Fruit fly (Drosophila melanogaster) whole organism: ENCODE data around the gene CG15211.
A peak's percentile ranks its signal among the peaks of the same experiment; 100 is the strongest.

Experiments used
- CG8478 ChIP-seq: fragments of >200 bp; optimal IDR thresholded peaks from 2 replicates; lab custom pipeline; 2018; ENCODE audit warnings: inconsistent platforms
- Dll ChIP-seq: fragments of >200 bp; optimal IDR thresholded peaks from 2 replicates; lab custom pipeline; 2017
- EcR ChIP-seq, 2 experiments: fragments of >200 bp; optimal IDR thresholded peaks; 2 replicates each; lab custom pipeline; 2017; ENCODE audit warnings: missing biosample characterization in 2 of 2, missing genetic modification characterization in 2 of 2, missing genetic modification reagents in 2 of 2
- pan ChIP-seq: fragments of >200 bp; optimal IDR thresholded peaks from 2 replicates; lab custom pipeline; 2017
- psq ChIP-seq: fragments of >200 bp; optimal IDR thresholded peaks from 2 replicates; lab custom pipeline; 2017
- usp ChIP-seq: fragments of >200 bp; optimal IDR thresholded peaks from 2 replicates; lab custom pipeline; 2017; ENCODE audit warnings: missing biosample characterization, missing genetic modification characterization, mixed read lengths

Gene CG15211

DNA sequence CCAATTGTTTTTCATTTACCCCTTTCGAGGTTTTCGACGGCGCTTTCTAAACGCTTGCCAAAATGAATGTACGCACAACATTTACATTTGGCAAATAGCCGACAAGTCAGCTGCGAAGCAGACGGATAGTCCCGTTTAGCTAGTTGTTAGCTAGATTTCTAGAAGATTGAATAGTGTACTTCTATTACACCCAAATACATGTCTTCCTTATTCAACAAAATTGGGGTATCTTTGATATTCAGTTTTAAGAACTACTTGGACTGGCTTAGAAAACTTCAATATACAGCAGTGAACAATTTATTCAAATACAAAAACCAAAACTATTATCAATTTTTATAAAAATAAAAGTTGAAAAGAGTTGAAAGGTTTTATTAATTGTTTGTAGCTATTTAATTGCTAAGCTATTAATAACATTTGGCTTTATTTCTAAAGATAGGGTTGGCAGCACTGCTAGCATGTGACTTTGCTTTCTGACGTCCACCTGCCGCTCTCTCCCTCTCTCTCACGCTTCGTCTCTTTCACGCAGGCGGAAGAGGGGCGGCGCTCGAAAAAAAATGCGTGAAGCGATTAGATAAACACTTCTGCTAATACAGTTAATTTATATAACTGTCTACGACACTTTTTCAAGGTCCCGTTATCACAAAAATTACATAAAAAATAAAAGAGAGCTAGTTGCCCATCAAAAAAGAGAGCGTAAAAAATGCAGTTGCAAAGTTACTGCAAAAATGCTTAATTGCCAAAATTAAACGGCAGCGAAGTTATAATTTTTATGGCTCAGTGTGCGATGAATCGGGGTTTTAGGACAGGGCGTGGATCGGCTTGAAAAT, 12.7 kb downstream of the CG15211 start:
- TF ChIP-seq pan (lab: Kevin White, UChicago) (no peak), CG8478 (lab: Kevin White, UChicago) (no peak), Dll (lab: Kevin White, UChicago) (no peak), psq (lab: Kevin White, UChicago) (no peak), EcR (GFP tag; optimal IDR thresholded peaks at IDR 0.05; lab: Kevin White, UChicago) (no peak), usp (no peak)

DNA sequence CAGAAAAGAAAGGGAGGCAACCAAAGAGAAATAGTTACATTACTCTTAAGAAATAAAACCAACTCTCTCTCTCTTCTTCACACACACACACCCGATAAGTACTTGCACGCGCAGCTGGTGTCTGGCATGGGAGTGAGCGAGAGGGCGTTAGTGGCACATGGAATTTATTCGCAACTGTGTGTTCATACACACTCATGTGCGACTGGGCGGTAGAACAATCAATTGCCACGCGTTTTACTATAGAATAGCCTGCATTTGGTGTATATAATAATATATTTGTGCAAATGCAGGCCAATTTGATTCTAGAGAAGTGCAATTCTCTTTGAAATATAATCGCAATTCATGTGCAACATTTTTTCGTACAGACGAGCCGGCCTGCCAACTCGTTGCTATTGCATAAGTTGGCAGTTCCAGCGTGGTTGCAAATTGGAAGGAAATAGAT, 13.6 kb downstream of the CG15211 start:
- no peak for TF ChIP-seq pan (lab: Kevin White, UChicago)
- no peak for TF ChIP-seq Dll (lab: Kevin White, UChicago)
- no peak for TF ChIP-seq usp
- TF ChIP-seq CG8478 (lab: Kevin White, UChicago) = no peak
- no peak for TF ChIP-seq psq (lab: Kevin White, UChicago)
- TF ChIP-seq EcR (GFP tag; optimal IDR thresholded peaks at IDR 0.05; lab: Kevin White, UChicago) = no peak

DNA sequence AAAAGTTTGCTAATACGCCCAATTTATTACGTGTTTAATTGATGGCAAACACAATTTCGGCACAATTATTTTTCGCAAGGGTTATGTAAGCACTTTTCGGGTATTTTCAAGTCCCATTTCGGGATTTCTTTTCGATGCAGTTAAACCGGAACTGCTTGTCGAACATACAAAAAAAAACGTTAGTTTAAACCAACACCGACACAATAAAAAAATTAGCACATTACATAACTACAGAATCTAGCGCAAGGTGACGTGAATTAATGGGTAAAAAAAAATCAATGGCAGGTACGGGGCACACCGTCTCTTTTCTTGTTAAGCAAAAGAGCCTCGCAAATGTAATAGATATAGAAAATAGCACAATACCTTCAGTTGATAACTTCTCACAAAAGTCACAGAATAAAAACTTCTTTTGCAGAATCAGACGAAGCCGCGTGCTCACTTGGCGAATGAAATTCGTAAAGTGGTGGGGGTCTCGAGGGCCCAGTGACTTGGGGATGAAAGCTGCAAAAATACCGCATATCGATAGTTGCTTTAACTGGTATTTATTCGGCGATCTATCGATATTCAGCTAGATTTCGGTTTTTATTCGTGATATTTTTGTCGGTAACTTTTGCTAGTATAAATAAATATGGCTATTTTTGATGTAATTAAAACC, 14.2 kb downstream of the CG15211 start, which contains the start of the genes Ant2 and sesB:
Ant2 (minus strand) TSS at position 465 of the 655 bp plus-strand sequence.
sesB (minus strand) TSS at position 516 of the 655 bp plus-strand sequence.
- TF ChIP-seq EcR (GFP tag; optimal IDR thresholded peaks at IDR 0.05; lab: Kevin White, UChicago) (no peak), psq (lab: Kevin White, UChicago) (no peak), usp (no peak), CG8478 (lab: Kevin White, UChicago) (no peak), pan (lab: Kevin White, UChicago) (no peak), Dll (lab: Kevin White, UChicago) (no peak)

DNA sequence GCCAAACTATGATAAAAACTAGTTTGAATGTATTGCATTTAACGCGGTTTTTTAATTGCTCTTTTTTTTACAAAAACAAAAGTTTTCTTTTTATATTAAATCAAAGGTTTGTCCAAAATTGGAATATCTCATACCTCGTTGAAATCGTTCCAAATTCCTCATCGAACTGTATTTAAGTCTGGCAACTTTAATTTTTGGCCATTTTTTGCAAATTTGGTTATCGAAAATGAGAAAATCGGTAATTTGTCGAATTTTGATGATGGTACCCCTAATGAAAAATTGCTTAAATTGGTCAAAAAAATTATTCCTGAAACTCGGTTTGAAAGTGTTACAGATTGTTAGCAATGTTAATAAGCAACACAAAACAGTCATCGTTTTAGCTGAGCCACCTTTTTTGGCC, 15.0 kb downstream of the CG15211 start:
- no peak for TF ChIP-seq CG8478 (lab: Kevin White, UChicago)
- no peak for TF ChIP-seq Dll (lab: Kevin White, UChicago)
- no peak for TF ChIP-seq psq (lab: Kevin White, UChicago)
- no peak for TF ChIP-seq pan (lab: Kevin White, UChicago)
- no peak for TF ChIP-seq usp
- no peak for TF ChIP-seq EcR (GFP tag; optimal IDR thresholded peaks at IDR 0.05; lab: Kevin White, UChicago)

DNA sequence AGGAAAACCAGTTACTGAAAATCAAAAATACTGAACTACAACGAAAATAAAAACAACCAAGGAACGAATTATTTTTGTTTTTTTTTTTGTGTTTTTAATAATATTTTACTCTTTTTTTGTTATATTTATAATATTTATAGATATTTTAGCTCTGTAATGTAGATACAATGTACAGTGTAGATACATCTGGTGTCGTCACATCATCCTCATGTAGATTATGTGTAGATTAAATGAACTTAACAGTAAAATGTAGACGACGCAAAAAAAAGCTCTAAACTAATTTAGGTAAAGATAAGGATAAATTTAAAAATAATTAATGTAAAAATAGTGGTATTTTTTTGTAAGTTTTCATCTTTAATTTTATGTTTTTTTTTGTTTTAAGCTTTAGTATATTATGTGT, 16.9 kb downstream of the CG15211 start:
- TF ChIP-seq psq (lab: Kevin White, UChicago) (no peak), EcR (GFP tag; optimal IDR thresholded peaks at IDR 0.05; lab: Kevin White, UChicago) (no peak), Dll (lab: Kevin White, UChicago) (no peak), pan (lab: Kevin White, UChicago) (no peak), CG8478 (lab: Kevin White, UChicago) (no peak), usp (no peak)

DNA sequence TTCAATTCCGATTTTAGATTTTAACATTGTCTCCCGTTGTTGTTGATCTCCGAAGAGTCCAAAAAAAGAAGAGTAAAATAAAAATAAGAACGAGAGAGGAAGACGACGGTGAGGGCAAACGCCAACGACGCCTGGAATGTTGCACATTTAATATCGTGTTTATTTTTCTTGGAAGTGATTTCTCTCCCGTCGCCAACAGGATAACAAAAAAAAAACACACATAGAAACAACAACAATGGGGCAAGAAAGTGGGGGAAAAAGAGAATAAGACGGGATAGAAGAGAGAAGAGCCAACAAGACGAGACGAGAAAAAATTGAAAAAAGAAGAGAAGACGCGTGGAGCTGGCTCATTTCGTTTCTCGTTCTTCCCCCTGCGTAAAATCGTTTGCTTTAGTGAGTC, 28.7 kb downstream of the CG15211 start:
- no peak for TF ChIP-seq Dll (lab: Kevin White, UChicago)
- TF ChIP-seq usp = no peak
- no peak for TF ChIP-seq pan (lab: Kevin White, UChicago)
- no peak for TF ChIP-seq EcR (GFP tag; optimal IDR thresholded peaks at IDR 0.05; lab: Kevin White, UChicago)
- TF ChIP-seq CG8478 (lab: Kevin White, UChicago) = no peak
- no peak for TF ChIP-seq psq (lab: Kevin White, UChicago)

DNA sequence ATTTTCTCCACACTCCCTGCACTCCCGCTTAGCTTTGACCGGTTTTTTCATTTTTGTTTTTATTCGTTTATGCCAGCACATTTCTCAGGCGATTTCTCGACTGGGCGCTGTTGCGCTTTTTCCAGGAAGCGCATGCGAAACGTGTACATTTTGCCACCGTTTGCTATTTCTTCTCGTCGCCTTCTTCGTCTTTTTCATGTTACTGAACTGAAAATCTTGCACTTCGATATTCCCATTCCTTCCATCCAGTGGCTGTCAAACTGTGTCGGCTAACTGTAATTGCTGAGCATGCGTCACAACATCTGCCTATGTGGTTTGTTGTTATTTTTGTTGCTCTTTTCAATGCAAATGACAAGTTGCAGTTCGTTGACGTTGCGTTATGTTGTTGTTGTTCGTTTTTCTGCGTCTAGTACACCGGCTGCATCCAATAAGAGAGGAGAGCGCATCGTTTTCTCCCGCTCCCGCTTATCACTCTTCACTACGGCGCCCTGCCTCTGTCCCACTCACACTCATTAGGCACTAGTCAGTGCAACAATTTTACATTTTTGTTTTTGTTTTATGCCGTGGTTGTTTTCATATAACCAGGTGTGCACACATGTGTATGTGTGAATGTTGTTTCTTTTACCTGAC, 29.6 kb downstream of the CG15211 start:
- TF ChIP-seq Dll (lab: Kevin White, UChicago) (no peak), psq (lab: Kevin White, UChicago) (no peak), pan (lab: Kevin White, UChicago) (no peak), EcR (GFP tag; optimal IDR thresholded peaks at IDR 0.05; lab: Kevin White, UChicago) (peak in 1 of 2 experiments; percentile 93)

DNA sequence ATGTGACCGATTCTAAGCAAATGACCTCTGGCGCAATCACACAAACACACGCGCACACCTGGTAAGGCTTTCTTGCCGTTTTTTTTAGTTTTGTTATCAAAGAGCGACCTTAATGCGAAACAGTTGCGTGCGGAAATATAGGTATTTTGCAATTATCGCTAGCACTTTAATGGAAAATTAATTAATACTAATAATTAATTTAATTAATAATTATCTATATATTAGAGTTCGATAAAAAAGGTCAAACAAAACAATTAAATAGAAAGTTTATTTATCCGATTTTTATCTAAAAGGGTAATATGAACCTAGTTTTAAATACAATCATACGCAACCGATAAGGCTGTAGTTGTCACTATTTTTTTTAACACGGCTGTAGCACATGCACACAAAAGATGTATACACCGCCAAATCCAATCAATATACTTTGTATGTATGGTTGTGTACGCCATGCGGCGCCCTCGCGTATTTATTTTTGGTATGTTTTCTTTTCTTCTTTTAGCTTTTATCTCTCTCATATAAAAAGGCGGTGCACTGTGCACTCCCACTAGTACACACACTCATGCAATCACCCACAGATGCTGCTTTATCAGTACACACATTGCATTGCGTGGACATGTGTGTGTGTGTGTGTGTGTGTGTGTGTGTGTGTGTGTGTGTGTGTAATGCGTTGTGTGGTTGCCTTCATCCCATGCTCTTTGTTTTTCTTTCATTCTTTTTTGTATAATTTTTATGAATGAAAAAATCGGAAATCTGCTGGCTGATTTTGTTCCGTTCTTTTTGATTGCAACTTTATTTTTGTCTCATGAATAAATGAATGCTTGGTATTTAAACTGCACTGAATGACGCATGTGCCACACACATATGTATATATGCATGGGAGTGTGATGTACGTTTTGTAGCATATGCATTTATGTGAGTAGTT, 30.4 kb downstream of the CG15211 start:
- TF ChIP-seq pan (lab: Kevin White, UChicago) (no peak), Dll (lab: Kevin White, UChicago) (no peak), EcR (GFP tag; optimal IDR thresholded peaks at IDR 0.05; lab: Kevin White, UChicago) (no peak), psq (lab: Kevin White, UChicago) (no peak), CG8478 (lab: Kevin White, UChicago) (no peak), usp (no peak)

DNA sequence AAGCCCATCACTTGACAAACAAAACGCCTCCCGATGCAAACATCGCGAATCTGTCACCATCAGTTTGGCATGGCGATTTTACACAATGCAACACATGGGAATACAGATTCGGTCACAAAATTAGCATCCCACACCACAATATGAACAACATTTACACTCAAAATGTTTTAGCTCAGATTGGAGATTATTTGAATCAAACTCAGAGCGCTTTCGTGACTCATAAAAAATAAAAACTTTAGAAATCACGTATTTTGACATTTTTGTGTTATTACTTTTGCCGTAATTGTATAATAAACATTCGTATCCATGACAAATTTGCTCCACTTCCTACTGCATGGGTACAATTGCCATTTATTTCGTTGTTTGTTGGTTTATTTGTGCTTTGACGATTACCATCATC, 31.7 kb downstream of the CG15211 start:
- TF ChIP-seq EcR (GFP tag; optimal IDR thresholded peaks at IDR 0.05; lab: Kevin White, UChicago) (no peak), CG8478 (lab: Kevin White, UChicago) (no peak), usp (no peak), Dll (lab: Kevin White, UChicago) (no peak), pan (lab: Kevin White, UChicago) (no peak), psq (lab: Kevin White, UChicago) (no peak)

DNA sequence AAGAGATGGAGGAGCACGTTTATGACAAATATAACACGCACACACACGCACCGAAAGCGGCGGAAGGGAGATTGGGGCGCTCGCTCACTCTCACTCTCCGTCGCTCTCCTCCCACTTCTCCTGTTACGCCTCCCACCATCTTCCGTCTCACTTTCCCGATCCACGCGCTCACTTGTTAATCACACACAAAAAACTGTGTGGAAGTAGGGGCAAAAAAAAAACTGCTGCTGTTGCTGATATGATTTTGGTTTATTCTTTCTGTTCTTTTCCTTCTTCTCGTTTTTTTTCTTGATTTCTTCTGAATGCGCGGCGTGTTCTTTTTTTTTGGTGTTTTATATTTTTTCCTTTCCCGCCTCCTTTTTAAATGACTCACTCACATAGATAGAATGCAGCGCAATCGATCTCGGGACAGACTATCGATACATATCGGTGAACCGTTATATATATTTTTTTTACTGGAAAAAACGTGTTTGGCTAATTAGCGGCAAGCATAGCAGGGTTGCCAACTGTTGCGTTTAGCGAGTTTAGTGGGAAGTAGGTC, 33.4 kb downstream of the CG15211 start:
- TF ChIP-seq CG8478 (lab: Kevin White, UChicago) (no peak), Dll (lab: Kevin White, UChicago) (peak; percentile 71), psq (lab: Kevin White, UChicago) (no peak), usp (no peak)
